Fruit fly (Drosophila melanogaster): ENCODE results near the gene CG9837.

DNA sequence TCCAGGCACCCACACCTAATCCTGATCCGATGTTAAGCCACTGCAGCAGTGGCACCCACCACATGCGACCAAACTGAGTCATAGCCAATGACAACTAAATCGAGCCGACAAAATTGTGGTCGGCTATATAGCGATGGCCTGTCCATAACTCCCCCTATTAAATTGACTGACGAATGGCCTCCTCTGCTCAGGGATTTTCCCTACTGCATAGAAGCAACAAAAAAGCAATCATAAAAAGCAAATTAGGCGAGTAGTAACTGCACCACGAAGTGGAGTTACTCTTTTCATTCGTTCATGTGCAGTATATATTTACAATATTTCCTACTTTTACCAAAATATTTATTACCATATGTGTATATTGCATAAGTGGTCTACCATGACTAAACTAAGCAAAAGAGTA lies 40.8 kb downstream of the CG9837 start, which contains the start of gene CG13318:
- no peak for TF ChIP-seq brk (GFP tag; optimal IDR thresholded peaks at IDR 0.05)
- TF ChIP-seq psq (GFP tag; optimal IDR thresholded peaks at IDR 0.05): no peak
- no peak for TF ChIP-seq Rel (GFP tag; optimal IDR thresholded peaks at IDR 0.05)
- TF ChIP-seq Rel (tag; optimal IDR thresholded peaks at IDR 0.05): no peak
- no peak for TF ChIP-seq Hr78 (GFP tag; optimal IDR thresholded peaks at IDR 0.05)
- no peak for TF ChIP-seq OdsH (GFP tag; optimal IDR thresholded peaks at IDR 0.05)
- TF ChIP-seq CrebA (GFP tag; optimal IDR thresholded peaks at IDR 0.05; ENCODE audit: borderline replicate concordance): no peak

Data from whole organism, wandering third instar larva.